In the genomic region with DNA sequence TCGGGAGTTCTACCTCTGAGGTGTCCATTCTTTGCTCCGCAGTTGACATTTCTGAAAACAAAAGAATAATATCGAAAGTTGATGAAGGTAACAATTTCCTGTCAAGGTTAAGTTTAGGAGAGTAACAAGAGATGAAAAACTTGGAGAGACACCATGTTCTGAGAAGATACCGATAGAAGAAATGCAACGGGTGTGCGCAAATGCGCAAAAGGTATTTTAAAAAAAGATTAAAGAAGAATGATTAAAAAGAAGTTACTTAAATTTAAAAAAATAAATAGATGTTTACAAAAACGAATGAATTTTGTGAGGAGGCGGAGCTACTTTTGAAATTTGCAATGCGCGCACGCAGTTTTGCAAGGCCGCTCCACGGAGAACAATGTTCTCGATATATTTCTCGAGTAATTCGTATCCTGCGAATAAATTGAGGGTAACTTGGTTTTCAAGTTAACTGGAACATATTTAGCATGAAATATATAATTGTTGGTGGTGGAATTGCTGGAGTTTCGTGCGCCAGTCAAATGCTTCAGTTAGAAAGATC, we compare ENCODE assay signal across 5 worm cellular contexts.
TF ChIP-seq lines count a peak whose summit lies in the region.

A gene (minus strand): TSS at position 51 of the 538 bp plus-strand sequence.
A gene (plus strand): TSS at position 385 of the 538 bp plus-strand sequence.

TF ChIP-seq in whole organism, L1 larva, 84 proteins besides CTCF, POLR2A, EP300 and RAD21 (continues in another document):
- TF ChIP-seq snu-23 (GFP tag; optimal IDR thresholded peaks at IDR 0.05; lab: Kevin White, UChicago) (peak; percentile 68), aha-1 (tag; optimal IDR thresholded peaks at IDR 0.05; lab: Kevin White, UChicago) (no peak), xbp-1 (tag; optimal IDR thresholded peaks at IDR 0.05; lab: Kevin White, UChicago) (peak; percentile 54), nhr-85 (tag; lab: Kevin White, UChicago) (peak; percentile 45), nhr-28 (tag; optimal IDR thresholded peaks at IDR 0.05; lab: Kevin White, UChicago) (no peak), lir-3 (tag; optimal IDR thresholded peaks at IDR 0.05; lab: Kevin White, UChicago; ENCODE audit: poor library complexity) (peak; percentile 18), nhr-47 (tag; optimal IDR thresholded peaks at IDR 0.05; lab: Kevin White, UChicago) (peak; percentile 57), mep-1 (tag; optimal IDR thresholded peaks at IDR 0.05; lab: Kevin White, UChicago) (peak; percentile 54), C04F5.9 (tag; optimal IDR thresholded peaks at IDR 0.05; lab: Kevin White, UChicago) (peak; percentile 12), efl-1 (optimal IDR thresholded peaks at IDR 0.05; lab: Kevin White, UChicago) (peak; percentile 34 to 70), efl-1 (GFP tag; optimal IDR thresholded peaks at IDR 0.05 in 1 of 2; lab: Kevin White, UChicago) (peak; percentile 56 to 94), blmp-1 (tag; optimal IDR thresholded peaks at IDR 0.05; lab: Kevin White, UChicago) (peak; percentile 52), egl-13 (tag; optimal IDR thresholded peaks at IDR 0.05; lab: Kevin White, UChicago) (no peak), lin-13 (GFP tag; optimal IDR thresholded peaks at IDR 0.05; lab: Kevin White, UChicago) (peak; percentile 43), nhr-20 (tag; optimal IDR thresholded peaks at IDR 0.05; lab: Kevin White, UChicago) (peak; percentile 70), C16A3.4 (tag; optimal IDR thresholded peaks at IDR 0.05; lab: Kevin White, UChicago) (peak; percentile 68), nhr-12 (tag; optimal IDR thresholded peaks at IDR 0.05; lab: Kevin White, UChicago) (no peak)

TF ChIP-seq in whole organism, L3 larva, 47 proteins besides CTCF, POLR2A, EP300 and RAD21 (continues in another document):
- TF ChIP-seq ceh-9 (tag; optimal IDR thresholded peaks at IDR 0.05; lab: Kevin White, UChicago) (no peak), lin-39 (tag; optimal IDR thresholded peaks at IDR 0.05; lab: Kevin White, UChicago) (peak; percentile 17), elt-3 (tag; optimal IDR thresholded peaks at IDR 0.05; lab: Kevin White, UChicago) (no peak), hmg-11 (tag; optimal IDR thresholded peaks at IDR 0.05; lab: Kevin White, UChicago) (peak; percentile 32), nhr-12 (tag; optimal IDR thresholded peaks at IDR 0.05; lab: Kevin White, UChicago) (no peak), ceh-28 (tag; optimal IDR thresholded peaks at IDR 0.05; lab: Kevin White, UChicago) (no peak), zag-1 (tag; optimal IDR thresholded peaks at IDR 0.05; lab: Kevin White, UChicago) (no peak), ztf-4 (tag; optimal IDR thresholded peaks at IDR 0.05; lab: Kevin White, UChicago) (no peak), lin-15B (tag; optimal IDR thresholded peaks at IDR 0.05; lab: Kevin White, UChicago) (no peak), aly-2 (tag; optimal IDR thresholded peaks at IDR 0.05; lab: Kevin White, UChicago) (no peak), pqm-1 (tag; optimal IDR thresholded peaks at IDR 0.05; lab: Kevin White, UChicago) (no peak), jun-1 (tag; optimal IDR thresholded peaks at IDR 0.05; lab: Kevin White, UChicago) (no peak), nhr-76 (tag; optimal IDR thresholded peaks at IDR 0.05; lab: Kevin White, UChicago) (no peak), snpc-4 (tag; optimal IDR thresholded peaks at IDR 0.05; lab: Kevin White, UChicago) (no peak), ama-1 (optimal IDR thresholded peaks at IDR 0.05; lab: Kevin White, UChicago) (no peak), nhr-43 (tag; optimal IDR thresholded peaks at IDR 0.05; lab: Kevin White, UChicago; ENCODE audit: poor library complexity, severe bottlenecking) (peak; percentile 37), egl-5 (tag; optimal IDR thresholded peaks at IDR 0.05; lab: Kevin White, UChicago) (no peak), nhr-11 (tag; optimal IDR thresholded peaks at IDR 0.05; lab: Kevin White, UChicago) (no peak)

TF ChIP-seq in whole organism, early embryonic, 17 proteins besides CTCF, POLR2A, EP300 and RAD21:
- peak; percentile 57; the same call in 1 of the 2 replicates for TF ChIP-seq scrt-1 (GFP tag; IDR thresholded peaks at IDR 0.05; lab: Robert Waterston, UW)
- peak; percentile 11 for TF ChIP-seq ceh-36 (tag; optimal IDR thresholded peaks at IDR 0.05; lab: Kevin White, UChicago)
- TF ChIP-seq tbx-11 (GFP tag; IDR thresholded peaks at IDR 0.05; lab: Robert Waterston, UW): 0 out of 2 replicates have a peak, but pooled peaks have one; percentile 41
- TF ChIP-seq ceh-13 (GFP tag; optimal IDR thresholded peaks at IDR 0.05; lab: Kevin White, UChicago): no peak
- TF ChIP-seq pes-1 (GFP tag; IDR thresholded peaks at IDR 0.05; lab: Robert Waterston, UW): peak; percentile 69
- no peak for TF ChIP-seq hnd-1 (tag; optimal IDR thresholded peaks at IDR 0.05; lab: Kevin White, UChicago)
- peak; percentile 76 for TF ChIP-seq F13C5.2 (tag; optimal IDR thresholded peaks at IDR 0.05; lab: Kevin White, UChicago)
- TF ChIP-seq hmg-4 (GFP tag; optimal IDR thresholded peaks at IDR 0.05; lab: Kevin White, UChicago): no peak
- TF ChIP-seq tbx-37 (GFP tag; conservative IDR thresholded peaks at IDR 0.05; lab: Robert Waterston, UW): no peak

TF ChIP-seq in whole organism, midembryonic, 9 proteins besides CTCF, POLR2A, EP300 and RAD21:
- peak; percentile 60; the same call in 1 of the 2 replicates for TF ChIP-seq tab-1 (GFP tag; IDR thresholded peaks at IDR 0.05; lab: Robert Waterston, UW)
- TF ChIP-seq ztf-29 (GFP tag; IDR thresholded peaks at IDR 0.05; lab: Robert Waterston, UW): no peak
- TF ChIP-seq flt-1 (GFP tag; IDR thresholded peaks at IDR 0.05; lab: Robert Waterston, UW): peak; percentile 70; the same call in 1 of the 2 replicates
- no peak for TF ChIP-seq T22C8.4 (GFP tag; IDR thresholded peaks at IDR 0.05; lab: Robert Waterston, UW)
- peak; percentile 84 for TF ChIP-seq med-1 (GFP tag; optimal IDR thresholded peaks at IDR 0.05; lab: Kevin White, UChicago; ENCODE audit: insufficient read depth)
- peak; percentile 72 for TF ChIP-seq ztf-23 (GFP tag; IDR thresholded peaks at IDR 0.05; lab: Robert Waterston, UW)
- peak; percentile 72; the same call in 1 of the 2 replicates for TF ChIP-seq klf-2 (GFP tag; conservative IDR thresholded peaks at IDR 0.05; lab: Robert Waterston, UW)
- no peak for TF ChIP-seq ref-1 (GFP tag; conservative IDR thresholded peaks at IDR 0.05; lab: Robert Waterston, UW)
- TF ChIP-seq cog-1 (tag; optimal IDR thresholded peaks at IDR 0.05; lab: Kevin White, UChicago): peak; percentile 56

TF ChIP-seq in whole organism, young adult, 124 proteins besides CTCF, POLR2A, EP300 and RAD21:
- TF ChIP-seq cebp-1 (GFP tag; IDR thresholded peaks at IDR 0.05; lab: Robert Waterston, UW) (no peak), cebp-1 (tag; optimal IDR thresholded peaks at IDR 0.05; lab: Kevin White, UChicago) (peak; percentile 43), snpc-1.3 (tag; optimal IDR thresholded peaks at IDR 0.05; lab: Kevin White, UChicago; ENCODE audit: insufficient read depth) (peak; percentile 14), hmg-1.2 (GFP tag; IDR thresholded peaks at IDR 0.05; lab: Robert Waterston, UW) (peak; percentile 23; the same call in 1 of the 2 replicates), F33H1.4 (GFP tag; IDR thresholded peaks at IDR 0.05; lab: Robert Waterston, UW) (peak; percentile 19; the same call in 1 of the 2 replicates), tbp1 (GFP tag; optimal IDR thresholded peaks at IDR 0.05; lab: Kevin White, UChicago) (no peak), hsf-1 (GFP tag; IDR thresholded peaks at IDR 0.05; lab: Robert Waterston, UW) (no peak), lin-26 (GFP tag; IDR thresholded peaks at IDR 0.05; lab: Robert Waterston, UW) (0 out of 2 replicates have a peak, but pooled peaks have one; percentile 10), F22D6.2 (tag; optimal IDR thresholded peaks at IDR 0.05; lab: Kevin White, UChicago) (no peak), snpc-4 (GFP tag; optimal IDR thresholded peaks at IDR 0.05; lab: Kevin White, UChicago) (no peak), snpc-4 (tag; optimal IDR thresholded peaks at IDR 0.05; lab: Kevin White, UChicago) (peak in 1 of 4 experiments; percentile 5), let-526 (GFP tag; IDR thresholded peaks at IDR 0.05; lab: Robert Waterston, UW) (no peak), madf-6 (GFP tag; IDR thresholded peaks at IDR 0.05; lab: Robert Waterston, UW) (peak; percentile 47), C06A6.2 (GFP tag; conservative IDR thresholded peaks at IDR 0.05; lab: Robert Waterston, UW) (no peak), ZK185.1 (tag; optimal IDR thresholded peaks at IDR 0.05; lab: Kevin White, UChicago; ENCODE audit: poor library complexity, severe bottlenecking) (peak; percentile 46), lin-35 (GFP tag; optimal IDR thresholded peaks at IDR 0.05; lab: Kevin White, UChicago) (peak in 1 of 3 experiments; percentile 30), madf-3 (GFP tag; IDR thresholded peaks at IDR 0.05; lab: Robert Waterston, UW) (0 out of 2 replicates have a peak, but pooled peaks have one; percentile 10), athp-1 (tag; optimal IDR thresholded peaks at IDR 0.05; lab: Kevin White, UChicago) (no peak), F39B2.1 (GFP tag; IDR thresholded peaks at IDR 0.05; lab: Robert Waterston, UW) (no peak), chd-7 (tag; optimal IDR thresholded peaks at IDR 0.05; lab: Kevin White, UChicago) (no peak), attf-5 (GFP tag; optimal IDR thresholded peaks at IDR 0.05; lab: Kevin White, UChicago) (peak; percentile 49), F23B12.7 (tag; optimal IDR thresholded peaks at IDR 0.05; lab: Kevin White, UChicago; ENCODE audit: insufficient read depth) (peak; percentile 24), mcd-1 (GFP tag; IDR thresholded peaks at IDR 0.05; lab: Robert Waterston, UW) (0 out of 2 replicates have a peak, but pooled peaks have one; percentile 16), lin-54 (GFP tag; optimal IDR thresholded peaks at IDR 0.05; lab: Kevin White, UChicago) (peak; percentile 61), dox-1 (GFP tag; IDR thresholded peaks at IDR 0.05; lab: Robert Waterston, UW) (0 out of 2 replicates have a peak, but pooled peaks have one; percentile 25), rpc-1 (optimal IDR thresholded peaks at IDR 0.05; lab: Kevin White, UChicago) (peak; percentile 34), rpc-1 (tag; optimal IDR thresholded peaks at IDR 0.05; lab: Kevin White, UChicago) (no peak), T07F8.4 (tag; optimal IDR thresholded peaks at IDR 0.05; lab: Kevin White, UChicago) (no peak), ceh-100 (GFP tag; IDR thresholded peaks at IDR 0.05; lab: Robert Waterston, UW) (peak; percentile 34; the same call in 1 of the 2 replicates)
